Worm (Caenorhabditis elegans): ENCODE results near the gene R04F11.2.

DNA sequence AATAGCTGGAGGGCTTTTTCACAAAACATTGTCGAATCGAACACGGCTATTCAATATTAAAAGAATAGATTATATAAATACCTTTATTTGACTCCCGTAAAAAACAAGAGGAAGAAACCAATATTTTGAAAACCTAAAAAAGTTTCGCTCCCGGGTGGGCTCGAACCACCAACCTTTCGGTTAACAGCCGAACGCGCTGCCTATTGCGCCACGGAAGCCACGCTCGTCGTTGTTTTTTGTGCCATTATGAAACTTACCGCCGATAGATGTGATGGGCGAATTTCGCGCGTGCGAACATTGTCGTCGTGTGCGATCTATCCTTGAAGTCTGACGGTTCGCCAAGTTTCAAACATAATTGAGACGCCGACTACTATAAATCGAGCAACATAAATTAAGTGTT, 13.6 kb downstream of the R04F11.2 start:
- no peak for TF ChIP-seq nhr-11 (tag; optimal IDR thresholded peaks at IDR 0.05)
- no peak for TF ChIP-seq tbx-2 (tag; optimal IDR thresholded peaks at IDR 0.05)
- no peak for TF ChIP-seq dmd-4 (tag; optimal IDR thresholded peaks at IDR 0.05; ENCODE audit: borderline replicate concordance)
